Worm (Caenorhabditis elegans) whole organism, late embryonic: ENCODE results near the gene T28A11.16.

Experiments
- madf-2 ChIP-seq: sonication (generic microtip); optimal IDR thresholded peaks from 2 replicates; lab custom pipeline; 2017; ENCODE audit warnings: missing genetic modification characterization, missing compliant biosample characterization
- pqm-1 ChIP-seq: sonication (generic microtip); optimal IDR thresholded peaks from 2 replicates; lab custom pipeline; 2016; ENCODE audit warnings: missing genetic modification characterization, missing compliant biosample characterization
- sox-2 ChIP-seq: fragments of 200-800 bp; sonication (Bioruptor generic); IDR thresholded peaks from 2 replicates; pipeline ENCODE4 v1.3.6; 2022; ENCODE audit warnings: missing genetic modification reagents, missing genetic modification characterization, missing compliant biosample characterization
- tbx-2 ChIP-seq: sonication (generic microtip); optimal IDR thresholded peaks from 2 replicates; lab custom pipeline; 2016; ENCODE audit warnings: missing genetic modification characterization, missing compliant biosample characterization

ce11 chrV:3301898-3302297 is 42.9 kb upstream of the T28A11.16 start, which contains the start of gene srbc-1:
- TF ChIP-seq pqm-1 (tag; lab: Kevin White, UChicago) (no peak), tbx-2 (tag; lab: Kevin White, UChicago) (no peak), sox-2 (GFP tag; lab: Robert Waterston, UW) (no peak), madf-2 (tag; lab: Kevin White, UChicago) (no peak)
